Worm (Caenorhabditis elegans): Measurements from ENCODE around the gene W07G4.5.
A peak's percentile ranks its signal among the peaks of the same experiment; 100 is the strongest.

The W07G4.5 gene

ce11 chrV:13041666-13042065 lies 6.1 kb upstream of the W07G4.5 start, which contains the start of gene scyl-1 (continued):
- TF ChIP-seq ceh-27 (GFP tag; optimal IDR thresholded peaks at IDR 0.05) (peak; percentile 27), ama-1 (optimal IDR thresholded peaks at IDR 0.05) (no peak), ama-1 (GFP tag; optimal IDR thresholded peaks at IDR 0.05) (no peak), tlf-1 (GFP tag; optimal IDR thresholded peaks at IDR 0.05) (no peak), die-1 (tag; optimal IDR thresholded peaks at IDR 0.05) (no peak), Y53F4B.3 (GFP tag; IDR thresholded peaks at IDR 0.05) (no peak), efl-1 (GFP tag; optimal IDR thresholded peaks at IDR 0.05) (no peak), nfyb-1 (GFP tag; IDR thresholded peaks at IDR 0.05) (peak; percentile 63; the same call in 1 of the 2 replicates), pbrm-1 (GFP tag; IDR thresholded peaks at IDR 0.05) (peak; percentile 61; the same call in 1 of the 2 replicates), ztf-25 (GFP tag; IDR thresholded peaks at IDR 0.05) (no peak), lin-40 (tag; optimal IDR thresholded peaks at IDR 0.05) (peak; percentile 78), ztf-3 (GFP tag; optimal IDR thresholded peaks at IDR 0.05) (no peak), nhr-90 (tag; optimal IDR thresholded peaks at IDR 0.05) (no peak)

- TF ChIP-seq akir-1 (GFP tag; optimal IDR thresholded peaks at IDR 0.05) (no peak), nfyb-1 (GFP tag; IDR thresholded peaks at IDR 0.05) (peak; percentile 62; the same call in 1 of the 2 replicates), ccch-3 (GFP tag; optimal IDR thresholded peaks at IDR 0.05) (no peak), T26A5.8 (tag; optimal IDR thresholded peaks at IDR 0.05) (no peak), cebp-1 (GFP tag; IDR thresholded peaks at IDR 0.05) (peak; percentile 51; the same call in 1 of the 2 replicates), cebp-1 (tag; optimal IDR thresholded peaks at IDR 0.05) (peak; percentile 67), attf-5 (GFP tag; optimal IDR thresholded peaks at IDR 0.05) (no peak), nhr-27 (tag; optimal IDR thresholded peaks at IDR 0.05) (no peak), zim-3 (tag; optimal IDR thresholded peaks at IDR 0.05) (no peak), dpff-1 (tag; optimal IDR thresholded peaks at IDR 0.05) (no peak), him-1 (tag; optimal IDR thresholded peaks at IDR 0.05) (no peak), F37B4.10 (GFP tag; IDR thresholded peaks at IDR 0.05) (no peak), Y79H2A.3 (GFP tag; conservative IDR thresholded peaks at IDR 0.05) (no peak), Y95B8A.8 (GFP tag; IDR thresholded peaks at IDR 0.05) (0 out of 2 replicates have a peak, but pooled peaks have one; percentile 29), mxl-1 (tag; optimal IDR thresholded peaks at IDR 0.05) (no peak), ztf-18 (tag; optimal IDR thresholded peaks at IDR 0.05) (no peak), unc-62 (GFP tag; optimal IDR thresholded peaks at IDR 0.05) (peak; percentile 90), lsy-27 (tag; optimal IDR thresholded peaks at IDR 0.05; ENCODE audit: borderline replicate concordance, insufficient read depth) (no peak), ztf-25 (GFP tag; IDR thresholded peaks at IDR 0.05) (no peak), ztf-22 (GFP tag; optimal IDR thresholded peaks at IDR 0.05) (peak; percentile 33), egl-44 (GFP tag; IDR thresholded peaks at IDR 0.05) (peak; percentile 53; the same call in 1 of the 2 replicates), let-607 (tag; optimal IDR thresholded peaks at IDR 0.05) (peak; percentile 48 to 52), F49E8.2 (tag; optimal IDR thresholded peaks at IDR 0.05; ENCODE audit: insufficient read depth) (no peak), efl-1 (GFP tag; optimal IDR thresholded peaks at IDR 0.05) (no peak), cebp-2 (GFP tag; IDR thresholded peaks at IDR 0.05) (no peak), hmg-1.2 (GFP tag; IDR thresholded peaks at IDR 0.05) (no peak), B0336.3 (GFP tag; IDR thresholded peaks at IDR 0.05) (no peak), nhr-120 (GFP tag; IDR thresholded peaks at IDR 0.05) (no peak), hrde-1 (tag; optimal IDR thresholded peaks at IDR 0.05; ENCODE audit: borderline replicate concordance) (no peak), lsl-1 (GFP tag; optimal IDR thresholded peaks at IDR 0.05) (peak; percentile 16), die-1 (tag; optimal IDR thresholded peaks at IDR 0.05) (no peak), chd-7 (tag; optimal IDR thresholded peaks at IDR 0.05) (peak; percentile 51), tlf-1 (GFP tag; optimal IDR thresholded peaks at IDR 0.05) (peak; percentile 42), C06A6.2 (GFP tag; conservative IDR thresholded peaks at IDR 0.05) (no peak), ZK185.1 (tag; optimal IDR thresholded peaks at IDR 0.05; ENCODE audit: poor library complexity, severe bottlenecking) (peak; percentile 46), xnd-1 (tag; optimal IDR thresholded peaks at IDR 0.05) (no peak), aptf-3 (GFP tag; IDR thresholded peaks at IDR 0.05) (no peak), snpc-1.3 (tag; optimal IDR thresholded peaks at IDR 0.05; ENCODE audit: insufficient read depth) (no peak)
Measured at ce11 chrV:13043195-13043762, 4.5 kb upstream of the W07G4.5 start, which contains the start of gene lap-2. TSS of gene lap-2 (plus strand) at chrV:13043712.
